Worm (Caenorhabditis elegans): Measurements from ENCODE around the gene F52B10.3.

DNA sequence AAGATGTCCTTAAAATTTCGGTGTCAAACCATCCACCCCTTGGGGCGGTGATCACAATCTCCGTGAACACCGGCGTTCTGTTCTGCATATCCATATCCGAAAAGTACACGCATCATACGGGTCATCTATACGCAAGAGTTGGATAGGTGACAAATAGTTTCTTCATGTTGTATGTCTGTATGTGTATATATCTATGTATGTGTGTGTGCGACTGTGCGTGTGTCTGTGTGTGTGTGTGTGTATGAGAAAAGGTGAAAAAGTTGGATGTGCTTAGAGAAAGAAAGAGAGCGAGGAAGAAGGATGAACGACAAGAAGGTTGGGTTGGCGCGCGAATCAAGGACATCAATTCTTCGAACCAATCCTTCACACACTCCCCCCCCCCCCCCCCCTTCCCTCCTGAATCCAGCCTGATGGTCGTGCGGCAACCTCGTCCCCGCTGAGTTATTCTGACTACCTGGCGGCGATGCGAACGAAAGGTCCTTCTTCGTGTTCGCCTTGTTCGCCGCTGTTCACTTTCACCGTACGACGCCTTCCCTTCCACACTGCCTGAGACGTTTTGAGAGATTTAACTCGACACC, 9.2 kb upstream of the F52B10.3 start:
- TF ChIP-seq Y67H2A.10 (GFP tag; conservative IDR thresholded peaks at IDR 0.05) (no peak), hlh-26 (GFP tag; conservative IDR thresholded peaks at IDR 0.05) (no peak), lin-40 (tag; optimal IDR thresholded peaks at IDR 0.05) (no peak), C06A6.2 (GFP tag; conservative IDR thresholded peaks at IDR 0.05) (no peak), bed-2 (GFP tag; IDR thresholded peaks at IDR 0.05) (no peak), egrh-3 (GFP tag; IDR thresholded peaks at IDR 0.05) (peak; percentile 74; the same call in 1 of the 2 replicates), lin-35 (GFP tag; optimal IDR thresholded peaks at IDR 0.05) (no peak)

All from whole organism, young adult.